Worm (Caenorhabditis elegans) whole organism, mixed stage, embryonic: ENCODE data around the gene T01G5.7.

Experiments used
- blmp-1 ChIP-seq: fragments of 150-350 bp; optimal IDR thresholded peaks from 2 replicates; lab custom pipeline; 2014; ENCODE audit warnings: missing biosample characterization, missing genetic modification characterization
- ces-1 ChIP-seq: fragments of 150-350 bp; optimal IDR thresholded peaks from 2 replicates; lab custom pipeline; 2014; ENCODE audit warnings: missing biosample characterization, missing genetic modification reagents, missing genetic modification characterization
- elt-1 ChIP-seq: sonication (generic microtip); optimal IDR thresholded peaks from 2 replicates; lab custom pipeline; 2017; ENCODE audit warnings: missing genetic modification characterization, mild to moderate bottlenecking, missing compliant biosample characterization, antibody characterized with exemption, moderate library complexity, borderline replicate concordance; ENCODE audit not compliant: insufficient read depth
- elt-3 ChIP-seq: fragments of 150-350 bp; optimal IDR thresholded peaks from 2 replicates; lab custom pipeline; 2014; ENCODE audit warnings: missing biosample characterization, missing genetic modification characterization
- lin-13 ChIP-seq: fragments of 150-350 bp; optimal IDR thresholded peaks from 2 replicates; lab custom pipeline; 2014; ENCODE audit warnings: missing biosample characterization, missing genetic modification characterization
- nhr-12 ChIP-seq: fragments of 150-350 bp; optimal IDR thresholded peaks from 2 replicates; lab custom pipeline; 2014; ENCODE audit warnings: missing biosample characterization, missing genetic modification characterization
- nhr-237 ChIP-seq: fragments of 150-350 bp; optimal IDR thresholded peaks from 2 replicates; lab custom pipeline; 2014; ENCODE audit warnings: missing biosample characterization, missing genetic modification characterization
- nhr-28 ChIP-seq: fragments of 150-350 bp; optimal IDR thresholded peaks from 2 replicates; lab custom pipeline; 2014; ENCODE audit warnings: missing biosample characterization, missing genetic modification characterization
- nhr-76 ChIP-seq: sonication (generic microtip); optimal IDR thresholded peaks from 2 replicates; lab custom pipeline; 2017; ENCODE audit warnings: missing biosample characterization, missing genetic modification characterization
- pha-4 ChIP-seq: fragments of 150-350 bp; optimal IDR thresholded peaks from 2 replicates; lab custom pipeline; 2018; ENCODE audit warnings: missing biosample characterization, missing genetic modification reagents, missing genetic modification characterization
- tbx-8 ChIP-seq: fragments of 200-800 bp; sonication (Bioruptor generic); optimal IDR thresholded peaks from 2 replicates; lab custom pipeline; 2018; ENCODE audit warnings: mild to moderate bottlenecking, missing genetic modification characterization, moderate library complexity, missing compliant biosample characterization
- unc-120 ChIP-seq: sonication (generic microtip); optimal IDR thresholded peaks from 2 replicates; lab custom pipeline; 2017; ENCODE audit warnings: missing genetic modification characterization, missing compliant biosample characterization; ENCODE audit not compliant: poor library complexity, severe bottlenecking
- unc-39 ChIP-seq: fragments of 150-350 bp; optimal IDR thresholded peaks from 2 replicates; lab custom pipeline; 2014; ENCODE audit warnings: missing biosample characterization, missing genetic modification characterization
- unc-62 ChIP-seq: fragments of 150-350 bp; optimal IDR thresholded peaks from 2 replicates; lab custom pipeline; 2014; ENCODE audit warnings: missing biosample characterization, missing genetic modification reagents, missing genetic modification characterization

DNA sequence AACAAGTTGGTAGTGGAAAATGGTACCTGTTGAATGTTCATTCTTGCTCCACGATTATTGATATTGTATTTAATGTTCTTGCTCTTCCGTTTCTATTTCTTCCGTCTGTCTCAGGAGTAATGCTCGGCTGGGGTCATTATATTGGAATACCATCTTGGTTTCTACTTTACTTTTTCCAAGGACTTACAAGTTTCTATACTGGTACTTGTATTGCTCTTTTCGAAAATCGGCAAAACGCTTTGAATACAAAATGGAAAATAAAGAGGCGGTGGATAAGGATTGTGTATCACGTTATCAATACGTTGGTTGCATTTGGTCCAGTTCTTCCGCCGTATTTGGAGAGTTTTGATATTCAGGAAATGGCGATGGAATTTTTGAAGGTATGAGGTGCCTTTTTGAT, 40.2 kb downstream of the T01G5.7 start:
- TF ChIP-seq nhr-12 (tag; lab: Kevin White, UChicago) (no peak), blmp-1 (no peak), ces-1 (GFP tag; lab: Kevin White, UChicago) (no peak), pha-4 (tag; lab: Kevin White, UChicago) (no peak), nhr-237 (tag; lab: Kevin White, UChicago) (no peak), lin-13 (tag; lab: Kevin White, UChicago) (no peak), unc-62 (no peak), nhr-28 (tag; lab: Kevin White, UChicago) (no peak), unc-39 (tag; lab: Kevin White, UChicago) (no peak), elt-1 (tag; lab: Kevin White, UChicago) (no peak), unc-120 (tag; lab: Kevin White, UChicago) (no peak), tbx-8 (GFP tag; lab: Kevin White, UChicago) (no peak), nhr-76 (tag; lab: Kevin White, UChicago) (no peak), elt-3 (no peak)
